Worm (Caenorhabditis elegans) whole organism, mixed stage, embryonic: ENCODE data around the gene M04B2.4.

Experiments
- M03D4.4 ChIP-seq: sonication (generic microtip); optimal IDR thresholded peaks from 2 replicates; lab custom pipeline; 2017; ENCODE audit warnings: mild to moderate bottlenecking, missing genetic modification characterization, missing compliant biosample characterization
- bed-3 ChIP-seq: fragments of 200-800 bp; sonication (Bioruptor generic); optimal IDR thresholded peaks from 3 replicates; lab custom pipeline; 2018; ENCODE audit warnings: mild to moderate bottlenecking, missing genetic modification characterization, moderate library complexity, missing compliant biosample characterization
- blmp-1 ChIP-seq: fragments of 150-350 bp; optimal IDR thresholded peaks from 2 replicates; lab custom pipeline; 2014; ENCODE audit warnings: missing biosample characterization, missing genetic modification characterization
- ceh-39 ChIP-seq: fragments of 150-350 bp; optimal IDR thresholded peaks from 2 replicates; lab custom pipeline; 2014; ENCODE audit warnings: missing biosample characterization, missing genetic modification characterization
- ceh-83 ChIP-seq: fragments of 200-800 bp; sonication (Bioruptor generic); optimal IDR thresholded peaks from 2 replicates; lab custom pipeline; 2018; ENCODE audit warnings: mild to moderate bottlenecking, missing genetic modification characterization, missing compliant biosample characterization
- ces-1 ChIP-seq: fragments of 150-350 bp; optimal IDR thresholded peaks from 2 replicates; lab custom pipeline; 2014; ENCODE audit warnings: missing biosample characterization, missing genetic modification reagents, missing genetic modification characterization
- elt-1 ChIP-seq: sonication (generic microtip); optimal IDR thresholded peaks from 2 replicates; lab custom pipeline; 2017; ENCODE audit warnings: missing genetic modification characterization, mild to moderate bottlenecking, missing compliant biosample characterization, antibody characterized with exemption, moderate library complexity, borderline replicate concordance; ENCODE audit not compliant: insufficient read depth
- elt-3 ChIP-seq: fragments of 150-350 bp; optimal IDR thresholded peaks from 2 replicates; lab custom pipeline; 2014; ENCODE audit warnings: missing biosample characterization, missing genetic modification characterization
- flh-1 ChIP-seq: fragments of 200-800 bp; sonication (Bioruptor generic); optimal IDR thresholded peaks from 2 replicates; lab custom pipeline; 2018; ENCODE audit warnings: mild to moderate bottlenecking, missing genetic modification characterization, moderate library complexity, missing compliant biosample characterization
- ham-2 ChIP-seq: fragments of 200-800 bp; sonication (Bioruptor generic); optimal IDR thresholded peaks from 2 replicates; lab custom pipeline; 2018; ENCODE audit warnings: mild to moderate bottlenecking, missing genetic modification characterization, missing compliant biosample characterization
- hlh-1 ChIP-seq: fragments of 150-350 bp; optimal IDR thresholded peaks from 2 replicates; lab custom pipeline; 2014; ENCODE audit warnings: missing biosample characterization, missing genetic modification reagents, missing genetic modification characterization
- lin-13 ChIP-seq: fragments of 150-350 bp; optimal IDR thresholded peaks from 2 replicates; lab custom pipeline; 2014; ENCODE audit warnings: missing biosample characterization, missing genetic modification characterization
- lin-32 ChIP-seq: fragments of 200-800 bp; sonication (Bioruptor generic); optimal IDR thresholded peaks from 2 replicates; lab custom pipeline; 2018; ENCODE audit warnings: mild to moderate bottlenecking, missing genetic modification characterization, missing compliant biosample characterization
- lsy-2 ChIP-seq: fragments of 150-350 bp; optimal IDR thresholded peaks from 2 replicates; lab custom pipeline; 2014; ENCODE audit warnings: missing biosample characterization, missing genetic modification characterization
- mab-5 ChIP-seq: fragments of 150-350 bp; optimal IDR thresholded peaks from 2 replicates; lab custom pipeline; 2014; ENCODE audit warnings: missing biosample characterization, missing genetic modification characterization
- mep-1 ChIP-seq: fragments of 150-350 bp; optimal IDR thresholded peaks from 2 replicates; lab custom pipeline; 2017; ENCODE audit warnings: missing biosample characterization, missing genetic modification reagents, missing genetic modification characterization, inconsistent platforms
- mls-2 ChIP-seq: sonication (generic microtip); optimal IDR thresholded peaks from 2 replicates; lab custom pipeline; 2016; ENCODE audit warnings: mild to moderate bottlenecking, missing genetic modification characterization, moderate library complexity, missing compliant biosample characterization
- nhr-12 ChIP-seq: fragments of 150-350 bp; optimal IDR thresholded peaks from 2 replicates; lab custom pipeline; 2014; ENCODE audit warnings: missing biosample characterization, missing genetic modification characterization
- nhr-2 ChIP-seq: fragments of 150-350 bp; optimal IDR thresholded peaks from 2 replicates; lab custom pipeline; 2014; ENCODE audit warnings: missing biosample characterization, missing genetic modification characterization
- nhr-28 ChIP-seq: fragments of 150-350 bp; optimal IDR thresholded peaks from 2 replicates; lab custom pipeline; 2014; ENCODE audit warnings: missing biosample characterization, missing genetic modification characterization
- nhr-76 ChIP-seq: sonication (generic microtip); optimal IDR thresholded peaks from 2 replicates; lab custom pipeline; 2017; ENCODE audit warnings: missing biosample characterization, missing genetic modification characterization
- pha-4 ChIP-seq: fragments of 150-350 bp; optimal IDR thresholded peaks from 2 replicates; lab custom pipeline; 2018; ENCODE audit warnings: missing biosample characterization, missing genetic modification reagents, missing genetic modification characterization
- sem-2 ChIP-seq: fragments of 200-800 bp; sonication (Bioruptor generic); optimal IDR thresholded peaks from 2 replicates; lab custom pipeline; 2018; ENCODE audit warnings: mild to moderate bottlenecking, missing genetic modification characterization, missing compliant biosample characterization
- snpc-4 ChIP-seq: fragments of 150-350 bp; optimal IDR thresholded peaks from 2 replicates; lab custom pipeline; 2014; ENCODE audit warnings: missing biosample characterization, missing genetic modification characterization
- sptf-1 ChIP-seq: sonication (generic microtip); optimal IDR thresholded peaks from 2 replicates; lab custom pipeline; 2017; ENCODE audit warnings: mild to moderate bottlenecking, missing genetic modification characterization, moderate library complexity, missing compliant biosample characterization
- tbx-8 ChIP-seq: fragments of 200-800 bp; sonication (Bioruptor generic); optimal IDR thresholded peaks from 2 replicates; lab custom pipeline; 2018; ENCODE audit warnings: mild to moderate bottlenecking, missing genetic modification characterization, moderate library complexity, missing compliant biosample characterization
- unc-120 ChIP-seq: sonication (generic microtip); optimal IDR thresholded peaks from 2 replicates; lab custom pipeline; 2017; ENCODE audit warnings: missing genetic modification characterization, missing compliant biosample characterization; ENCODE audit not compliant: poor library complexity, severe bottlenecking
- unc-62 ChIP-seq: fragments of 150-350 bp; optimal IDR thresholded peaks from 2 replicates; lab custom pipeline; 2014; ENCODE audit warnings: missing biosample characterization, missing genetic modification reagents, missing genetic modification characterization
- zip-8 ChIP-seq: fragments of 150-350 bp; optimal IDR thresholded peaks from 2 replicates; lab custom pipeline; 2014; ENCODE audit warnings: missing biosample characterization, missing genetic modification characterization
- ztf-11 ChIP-seq: fragments of 150-350 bp; optimal IDR thresholded peaks from 2 replicates; lab custom pipeline; 2014; ENCODE audit warnings: missing biosample characterization, missing genetic modification characterization

The M04B2.4 gene

ce11 chrIV:11494924-11495323 is 25.9 kb downstream of the M04B2.4 start:
- TF ChIP-seq ces-1: peak; percentile 47
- no peak for TF ChIP-seq hlh-1 (tag; lab: Kevin White, UChicago)

- TF ChIP-seq M03D4.4 (no peak), ztf-11 (tag; lab: Kevin White, UChicago) (no peak), lsy-2 (tag; lab: Kevin White, UChicago) (no peak), nhr-12 (no peak), ceh-39 (tag; lab: Kevin White, UChicago) (no peak), tbx-8 (GFP tag; lab: Kevin White, UChicago) (no peak), snpc-4 (no peak), lin-13 (tag; lab: Kevin White, UChicago) (no peak), elt-1 (no peak), sptf-1 (tag; lab: Kevin White, UChicago) (no peak), zip-8 (tag; lab: Kevin White, UChicago) (no peak), hlh-1 (tag; lab: Kevin White, UChicago) (no peak), sem-2 (GFP tag; lab: Kevin White, UChicago) (no peak), ham-2 (no peak), ces-1 (no peak), mep-1 (tag; lab: Kevin White, UChicago) (no peak), blmp-1 (tag; lab: Kevin White, UChicago) (no peak)
Measured at ce11 chrIV:11493899-11494298, 26.9 kb downstream of the M04B2.4 start.

- TF ChIP-seq ztf-11 (tag; lab: Kevin White, UChicago) (no peak), nhr-28 (tag; lab: Kevin White, UChicago) (no peak), nhr-76 (no peak), tbx-8 (GFP tag; lab: Kevin White, UChicago) (no peak), zip-8 (tag; lab: Kevin White, UChicago) (no peak), blmp-1 (tag; lab: Kevin White, UChicago) (no peak), pha-4 (tag; lab: Kevin White, UChicago) (no peak), nhr-2 (no peak), ceh-83 (GFP tag; lab: Kevin White, UChicago) (no peak), mls-2 (tag; lab: Kevin White, UChicago) (no peak), flh-1 (GFP tag; lab: Kevin White, UChicago) (no peak), bed-3 (GFP tag; lab: Kevin White, UChicago) (no peak), elt-1 (no peak), mab-5 (tag; lab: Kevin White, UChicago) (no peak), lin-13 (tag; lab: Kevin White, UChicago) (no peak), lsy-2 (tag; lab: Kevin White, UChicago) (no peak), unc-120 (no peak), elt-3 (no peak), ceh-39 (tag; lab: Kevin White, UChicago) (no peak), mep-1 (tag; lab: Kevin White, UChicago) (no peak)
Measured at ce11 chrIV:11492345-11492744, 28.5 kb downstream of the M04B2.4 start.

- no peak for TF ChIP-seq M03D4.4
Measured at ce11 chrIV:11491422-11491821, 29.4 kb downstream of the M04B2.4 start.

ce11 chrIV:11489610-11490339 is 31.1 kb downstream of the M04B2.4 start:
- TF ChIP-seq mep-1 (tag; lab: Kevin White, UChicago) (no peak), unc-120 (peak; percentile 72), unc-62 (GFP tag; lab: Kevin White, UChicago) (peak; percentile 66), hlh-1 (tag; lab: Kevin White, UChicago) (peak; percentile 47), nhr-76 (no peak), lin-32 (GFP tag; lab: Kevin White, UChicago) (no peak), snpc-4 (no peak), elt-1 (no peak), ces-1 (no peak)

ce11 chrIV:11489077-11489476 is 31.8 kb downstream of the M04B2.4 start:
- TF ChIP-seq lsy-2 (tag; lab: Kevin White, UChicago): no peak
- TF ChIP-seq, all 35 proteins: peak for 0
